Fruit fly (Drosophila melanogaster): ENCODE data around the gene CG17127.

CG17127 gene

dm6 chr2L:10753618-10754017 lies 17.1 kb upstream of the CG17127 start:
- TF ChIP-seq CTCF (optimal IDR thresholded peaks at IDR 0.05), result no peak
- TF ChIP-seq CG8478 (optimal IDR thresholded peaks at IDR 0.05), result no peak

dm6 chr2L:10754599-10754998 lies 16.1 kb upstream of the CG17127 start:
- TF ChIP-seq CG8478 (optimal IDR thresholded peaks at IDR 0.05), result no peak
- no peak for TF ChIP-seq CTCF (optimal IDR thresholded peaks at IDR 0.05)

dm6 chr2L:10756049-10756448 lies 14.6 kb upstream of the CG17127 start, which contains the start of gene CG17124:
TSS of gene CG17124 (minus strand) at chr2L:10756325.
- no peak for TF ChIP-seq CTCF (optimal IDR thresholded peaks at IDR 0.05)
- TF ChIP-seq CG8478 (optimal IDR thresholded peaks at IDR 0.05), result no peak

dm6 chr2L:10757038-10757685 lies 13.5 kb upstream of the CG17127 start:
- TF ChIP-seq CG8478 (optimal IDR thresholded peaks at IDR 0.05) (no peak), CTCF (optimal IDR thresholded peaks at IDR 0.05) (no peak)

- TF ChIP-seq CG8478 (optimal IDR thresholded peaks at IDR 0.05) (no peak), CTCF (optimal IDR thresholded peaks at IDR 0.05) (no peak)
These were observed 11.0 kb upstream of the CG17127 start for dm6 chr2L:10759624-10760023.

dm6 chr2L:10760422-10761166 lies 10.1 kb upstream of the CG17127 start, which contains the start of gene CG6495:
TSS of gene CG6495 (plus strand) at chr2L:10761116.
- no peak for TF ChIP-seq CG8478 (optimal IDR thresholded peaks at IDR 0.05)
- TF ChIP-seq CTCF (optimal IDR thresholded peaks at IDR 0.05), result no peak

dm6 chr2L:10767597-10768188 lies 3.0 kb upstream of the CG17127 start, which contains the start of gene Ubc2:
TSS of gene Ubc2 (minus strand) at chr2L:10768006.
- TF ChIP-seq CG8478 (optimal IDR thresholded peaks at IDR 0.05) (no peak), CTCF (optimal IDR thresholded peaks at IDR 0.05) (peak in 1 of 2 experiments; percentile 28)

- TF ChIP-seq CG8478 (optimal IDR thresholded peaks at IDR 0.05), result no peak
- no peak for TF ChIP-seq CTCF (optimal IDR thresholded peaks at IDR 0.05)
These were observed 960 bp upstream of the CG17127 start, which contains the start of gene CG6724 for dm6 chr2L:10769708-10770107. TSS of gene CG6724 (minus strand) at chr2L:10769952.

- no peak for TF ChIP-seq CG8478 (optimal IDR thresholded peaks at IDR 0.05)
- TF ChIP-seq CTCF (optimal IDR thresholded peaks at IDR 0.05), result no peak
These were observed 3.4 kb downstream of the CG17127 start for dm6 chr2L:10774041-10774440.

dm6 chr2L:10781252-10781651 lies 10.6 kb downstream of the CG17127 start:
- TF ChIP-seq CTCF (optimal IDR thresholded peaks at IDR 0.05) (no peak), CG8478 (optimal IDR thresholded peaks at IDR 0.05) (no peak)

- TF ChIP-seq CTCF (optimal IDR thresholded peaks at IDR 0.05), result no peak
- TF ChIP-seq CG8478 (optimal IDR thresholded peaks at IDR 0.05), result no peak
These were observed 19.3 kb downstream of the CG17127 start, which contains the start of gene CG31870 for dm6 chr2L:10789922-10790321. TSS of gene CG31870 (plus strand) at chr2L:10790222.

- no peak for TF ChIP-seq CG8478 (optimal IDR thresholded peaks at IDR 0.05)
These were observed 20.7 kb downstream of the CG17127 start for dm6 chr2L:10791343-10791742.

dm6 chr2L:10792072-10792471 lies 21.4 kb downstream of the CG17127 start:
- TF ChIP-seq CG8478 (optimal IDR thresholded peaks at IDR 0.05), result no peak
- no peak for TF ChIP-seq CTCF (optimal IDR thresholded peaks at IDR 0.05)

dm6 chr2L:10794032-10794431 lies 23.4 kb downstream of the CG17127 start:
- no peak for TF ChIP-seq CG8478 (optimal IDR thresholded peaks at IDR 0.05)
- TF ChIP-seq CTCF (optimal IDR thresholded peaks at IDR 0.05), result no peak

dm6 chr2L:10795731-10796130 lies 25.1 kb downstream of the CG17127 start:
- no peak for TF ChIP-seq CTCF (optimal IDR thresholded peaks at IDR 0.05)
- TF ChIP-seq CG8478 (optimal IDR thresholded peaks at IDR 0.05), result no peak
